Fruit fly (Drosophila melanogaster) whole organism, adult: ENCODE data around the gene Trf4-1.

Experiments
- CG14711 ChIP-seq: fragments of 200-800 bp; sonication (Bioruptor generic); optimal IDR thresholded peaks from 2 replicates; lab custom pipeline; 2018; ENCODE audit warnings: missing biosample characterization, mild to moderate bottlenecking, missing genetic modification characterization, moderate library complexity
- CG7045 ChIP-seq: fragments of 200-800 bp; sonication (Bioruptor generic); optimal IDR thresholded peaks from 2 replicates; lab custom pipeline; 2017; ENCODE audit warnings: missing biosample characterization, mild to moderate bottlenecking, missing genetic modification characterization

dm6 chrX:8521492-8521891 lies 38.6 kb upstream of the Trf4-1 start:
- TF ChIP-seq CG14711 (no peak), CG7045 (no peak)
